Fruit fly (Drosophila melanogaster) whole organism: ENCODE results near the gene CG2104.

Experiments
- EcR ChIP-seq, 2 experiments: fragments of >200 bp; optimal IDR thresholded peaks; 2 replicates each; lab custom pipeline; 2017; ENCODE audit warnings: missing biosample characterization in 2 of 2, missing genetic modification characterization in 2 of 2, missing genetic modification reagents in 2 of 2
- psq ChIP-seq: fragments of >200 bp; optimal IDR thresholded peaks from 2 replicates; lab custom pipeline; 2017
- usp ChIP-seq: fragments of >200 bp; optimal IDR thresholded peaks from 2 replicates; lab custom pipeline; 2017; ENCODE audit warnings: missing biosample characterization, missing genetic modification characterization, mixed read lengths

DNA sequence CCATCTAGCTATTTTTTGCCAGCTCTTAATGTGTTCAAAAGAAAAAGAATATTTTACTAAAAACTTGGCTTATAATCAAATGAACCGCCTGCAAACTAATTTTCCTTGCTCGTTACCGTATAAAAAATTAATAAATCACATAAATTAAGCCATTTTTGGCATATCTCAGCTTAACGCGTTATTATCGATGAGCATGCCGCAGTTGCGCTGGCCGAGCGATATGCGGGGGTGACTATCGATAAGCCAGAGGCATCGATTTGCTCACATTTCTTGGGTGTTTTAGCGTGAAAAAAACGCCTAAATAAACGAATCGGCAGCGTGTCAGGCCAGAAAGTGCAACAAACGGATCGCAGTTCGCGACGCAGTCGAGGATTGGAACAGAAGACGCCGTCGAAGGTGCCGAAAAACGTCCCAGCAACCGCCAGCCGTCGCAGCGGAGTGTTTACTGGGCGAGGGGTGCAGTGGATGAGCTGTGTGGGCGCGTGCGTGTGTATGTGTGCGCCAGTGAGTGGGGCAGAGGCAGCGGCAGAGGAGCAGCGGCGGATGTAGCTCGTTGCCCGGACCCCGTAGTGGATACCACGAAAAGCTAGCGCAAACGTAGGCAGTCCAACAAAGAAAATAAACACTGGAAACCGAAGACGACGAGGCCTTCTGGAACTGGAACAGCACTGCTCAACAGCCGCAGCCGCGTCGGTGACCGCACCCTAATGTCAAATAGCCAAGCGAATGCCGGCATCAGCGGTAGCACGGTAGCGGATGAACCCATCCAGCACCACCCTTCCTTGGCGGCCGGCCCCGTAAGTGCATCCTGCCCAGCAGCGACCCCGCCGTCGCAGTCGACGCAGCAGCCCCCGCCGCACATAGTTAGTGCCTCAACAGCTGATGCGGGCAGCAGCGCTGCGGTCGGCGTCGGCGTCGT, 49.5 kb upstream of the CG2104 start, which contains the start of the genes Sym and Madm:
- TF ChIP-seq psq (no peak), usp (GFP tag; lab: Kevin White, UChicago) (no peak), EcR (GFP tag; optimal IDR thresholded peaks at IDR 0.05; lab: Kevin White, UChicago) (no peak)
